Fruit fly (Drosophila melanogaster) whole organism, embryonic: ENCODE results near the gene isoQC.

Experiments
- Atf6 ChIP-seq: fragments of 200-800 bp; sonication (Bioruptor generic); IDR thresholded peaks from 2 replicates; pipeline ENCODE4 v1.3.6; 2022; ENCODE audit warnings: missing biosample characterization, missing genetic modification characterization
- CG10209 ChIP-seq: fragments of 200-800 bp; sonication (Bioruptor generic); optimal IDR thresholded peaks from 3 replicates; lab custom pipeline; 2017; ENCODE audit warnings: missing biosample characterization, mild to moderate bottlenecking, missing genetic modification characterization, missing genetic modification reagents
- CG10959 ChIP-seq: fragments of 200-800 bp; sonication (Bioruptor generic); IDR thresholded peaks from 2 replicates; pipeline ENCODE4 v1.3.6; 2022; ENCODE audit warnings: missing biosample characterization, missing genetic modification characterization
- CG12071 ChIP-seq: fragments of 200-800 bp; sonication (Bioruptor generic); optimal IDR thresholded peaks from 3 replicates; lab custom pipeline; 2018; ENCODE audit warnings: missing biosample characterization, mild to moderate bottlenecking, missing genetic modification characterization
- CG12219 ChIP-seq: fragments of 200-800 bp; sonication (Bioruptor generic); optimal IDR thresholded peaks from 3 replicates; lab custom pipeline; 2018; ENCODE audit warnings: missing biosample characterization, mild to moderate bottlenecking, missing genetic modification characterization
- CG13296 ChIP-seq: fragments of 200-800 bp; sonication (Bioruptor generic); optimal IDR thresholded peaks from 3 replicates; lab custom pipeline; 2018; ENCODE audit warnings: missing biosample characterization, mild to moderate bottlenecking, missing genetic modification characterization
- CG13624 ChIP-seq: fragments of 200-800 bp; sonication (Bioruptor generic); optimal IDR thresholded peaks from 2 replicates; lab custom pipeline; 2016; ENCODE audit warnings: missing biosample characterization, missing genetic modification characterization
- CG14860 ChIP-seq: fragments of 200-800 bp; sonication (Bioruptor generic); IDR thresholded peaks from 3 replicates; pipeline ENCODE4 v1.3.6; 2022; ENCODE audit warnings: missing biosample characterization, missing genetic modification characterization; ENCODE audit not compliant: partially characterized antibody
- CG15514 ChIP-seq: fragments of 200-800 bp; sonication (Bioruptor generic); optimal IDR thresholded peaks from 3 replicates; lab custom pipeline; 2017; ENCODE audit warnings: missing biosample characterization, missing genetic modification characterization, mild to moderate bottlenecking, moderate library complexity, missing genetic modification reagents
- CG1602 ChIP-seq: fragments of 200-800 bp; sonication (Bioruptor generic); optimal IDR thresholded peaks from 3 replicates; lab custom pipeline; 2016; ENCODE audit warnings: missing biosample characterization, missing genetic modification characterization
- CG16815 ChIP-seq: fragments of 200-800 bp; sonication (Bioruptor generic); optimal IDR thresholded peaks from 3 replicates; lab custom pipeline; 2017; ENCODE audit warnings: missing biosample characterization, mild to moderate bottlenecking, missing genetic modification characterization
- CG17361 ChIP-seq: fragments of 200-800 bp; sonication (Bioruptor generic); IDR thresholded peaks from 3 replicates; pipeline ENCODE4 v1.3.6; 2022; ENCODE audit warnings: missing biosample characterization, missing genetic modification characterization
- CG18619 ChIP-seq: fragments of 200-800 bp; sonication (Bioruptor generic); optimal IDR thresholded peaks from 3 replicates; lab custom pipeline; 2017; ENCODE audit warnings: missing biosample characterization, mild to moderate bottlenecking, missing genetic modification characterization
- CG32767 ChIP-seq: fragments of 200-800 bp; sonication (Bioruptor generic); IDR thresholded peaks from 2 replicates; pipeline ENCODE4 v1.3.6; 2022; ENCODE audit warnings: missing biosample characterization, missing genetic modification characterization
- CG5245 ChIP-seq: fragments of 200-800 bp; sonication (Bioruptor generic); optimal IDR thresholded peaks from 3 replicates; lab custom pipeline; 2016; ENCODE audit warnings: missing biosample characterization, missing genetic modification characterization
- CG9797 ChIP-seq: fragments of 200-800 bp; sonication (Bioruptor generic); optimal IDR thresholded peaks from 3 replicates; lab custom pipeline; 2018; ENCODE audit warnings: missing biosample characterization, mild to moderate bottlenecking, missing genetic modification characterization
- CG9876 ChIP-seq: fragments of 200-800 bp; sonication (Bioruptor generic); optimal IDR thresholded peaks from 2 replicates; lab custom pipeline; 2016; ENCODE audit warnings: missing biosample characterization, missing genetic modification characterization
- D19B ChIP-seq: fragments of 200-800 bp; sonication (Bioruptor generic); optimal IDR thresholded peaks from 2 replicates; lab custom pipeline; 2017; ENCODE audit warnings: missing biosample characterization, mild to moderate bottlenecking, missing genetic modification characterization
- E2f1 ChIP-seq: fragments of 200-800 bp; sonication (Bioruptor generic); IDR thresholded peaks from 2 replicates; pipeline ENCODE4 v1.3.6; 2022; ENCODE audit warnings: missing biosample characterization, missing genetic modification characterization
- H2.0 ChIP-seq: fragments of 200-800 bp; sonication (Bioruptor generic); IDR thresholded peaks from 2 replicates; pipeline ENCODE4 v1.3.6; 2022; ENCODE audit warnings: missing biosample characterization, missing genetic modification characterization
- Hmr ChIP-seq: fragments of 200-800 bp; sonication (Bioruptor generic); optimal IDR thresholded peaks from 3 replicates; lab custom pipeline; 2017; ENCODE audit warnings: mild to moderate bottlenecking, missing biosample characterization, missing genetic modification reagents, missing genetic modification characterization
- NC2β ChIP-seq: fragments of 200-800 bp; sonication (Bioruptor generic); optimal IDR thresholded peaks from 2 replicates; lab custom pipeline; 2016; ENCODE audit warnings: missing biosample characterization, missing genetic modification characterization
- NK7.1 ChIP-seq: fragments of 200-800 bp; sonication (Bioruptor generic); optimal IDR thresholded peaks from 3 replicates; lab custom pipeline; 2016; ENCODE audit warnings: missing biosample characterization, missing genetic modification characterization
- Nf-YA ChIP-seq: fragments of 200-800 bp; sonication (Bioruptor generic); IDR thresholded peaks from 2 replicates; pipeline ENCODE4 v1.3.6; 2022; ENCODE audit warnings: missing biosample characterization, missing genetic modification characterization
- Oaz ChIP-seq: fragments of 200-800 bp; sonication (Bioruptor generic); IDR thresholded peaks from 2 replicates; pipeline ENCODE4 v1.3.6; 2022; ENCODE audit warnings: missing biosample characterization, missing genetic modification characterization
- Oli ChIP-seq: fragments of 200-800 bp; sonication (Bioruptor generic); optimal IDR thresholded peaks from 2 replicates; lab custom pipeline; 2018; ENCODE audit warnings: missing biosample characterization, mild to moderate bottlenecking, missing genetic modification characterization, moderate library complexity
- Pdp1 ChIP-seq, 2 experiments: fragments of 200-800 bp; sonication (Bioruptor generic); optimal IDR thresholded peaks; 3 replicates each; lab custom pipeline; 2016; ENCODE audit warnings: missing biosample characterization in 2 of 2, missing genetic modification characterization in 2 of 2, mild to moderate bottlenecking in 1 of 2, moderate library complexity in 1 of 2
- Sin3A ChIP-seq: fragments of >200 bp; optimal IDR thresholded peaks from 2 replicates; lab custom pipeline; 2018
- Sox102F ChIP-seq: fragments of 200-800 bp; sonication (Bioruptor generic); optimal IDR thresholded peaks from 2 replicates; lab custom pipeline; 2018; ENCODE audit warnings: missing biosample characterization, mild to moderate bottlenecking, missing genetic modification characterization, moderate library complexity
- Stat92E ChIP-seq, 3 experiments: fragments of >200 bp in 2 of 3; fragments of 200-800 bp in 1 of 3; sonication (Bioruptor generic) in 1 of 3; optimal IDR thresholded peaks; 2 replicates each; lab custom pipeline; 2017 to 2019; ENCODE audit warnings: missing biosample characterization in 3 of 3, missing genetic modification characterization in 3 of 3, mild to moderate bottlenecking in 1 of 3, moderate library complexity in 1 of 3
- Vsx1 ChIP-seq: fragments of 200-800 bp; sonication (Bioruptor generic); optimal IDR thresholded peaks from 2 replicates; lab custom pipeline; 2017; ENCODE audit warnings: missing biosample characterization, mild to moderate bottlenecking, missing genetic modification characterization, missing genetic modification reagents
- al ChIP-seq: fragments of 200-800 bp; sonication (Bioruptor generic); IDR thresholded peaks from 2 replicates; pipeline ENCODE4 v1.3.6; 2022; ENCODE audit warnings: missing biosample characterization, missing genetic modification characterization
- ap ChIP-seq: fragments of 200-800 bp; sonication (Bioruptor generic); IDR thresholded peaks from 2 replicates; pipeline ENCODE4 v1.3.6; 2022; ENCODE audit warnings: missing biosample characterization, missing genetic modification characterization
- ase ChIP-seq: fragments of 200-800 bp; sonication (Bioruptor generic); IDR thresholded peaks from 3 replicates; pipeline ENCODE4 v1.3.6; 2022; ENCODE audit warnings: missing biosample characterization, missing genetic modification characterization
- bab2 ChIP-seq: fragments of 200-800 bp; sonication (Bioruptor generic); optimal IDR thresholded peaks from 2 replicates; lab custom pipeline; 2016; ENCODE audit warnings: missing biosample characterization, missing genetic modification characterization
- bcd ChIP-seq: fragments of 200-800 bp; sonication (Bioruptor generic); optimal IDR thresholded peaks from 2 replicates; lab custom pipeline; 2017; ENCODE audit warnings: missing biosample characterization, mild to moderate bottlenecking, missing genetic modification characterization
- btn ChIP-seq: fragments of 200-800 bp; sonication (Bioruptor generic); optimal IDR thresholded peaks from 2 replicates; lab custom pipeline; 2016; ENCODE audit warnings: missing biosample characterization, missing genetic modification characterization
- cad ChIP-seq: fragments of >200 bp; optimal IDR thresholded peaks from 2 replicates; lab custom pipeline; 2017; ENCODE audit warnings: missing biosample characterization, missing genetic modification characterization
- chm ChIP-seq: fragments of 200-800 bp; sonication (Bioruptor generic); IDR thresholded peaks from 2 replicates; pipeline ENCODE4 v1.3.6; 2022; ENCODE audit warnings: missing biosample characterization, missing genetic modification characterization
- dmrt99B ChIP-seq: fragments of 200-800 bp; sonication (Bioruptor generic); optimal IDR thresholded peaks from 2 replicates; lab custom pipeline; 2018; ENCODE audit warnings: missing biosample characterization, mild to moderate bottlenecking, missing genetic modification characterization, moderate library complexity
- dysf ChIP-seq: fragments of 200-800 bp; sonication (Bioruptor generic); IDR thresholded peaks from 3 replicates; pipeline ENCODE4 v1.3.6; 2022; ENCODE audit warnings: missing biosample characterization, missing genetic modification characterization
- ken ChIP-seq: fragments of 200-800 bp; sonication (Bioruptor generic); IDR thresholded peaks from 3 replicates; pipeline ENCODE4 v1.3.6; 2022; ENCODE audit warnings: missing biosample characterization, missing genetic modification characterization
- klu ChIP-seq: fragments of 200-800 bp; sonication (Bioruptor generic); IDR thresholded peaks from 2 replicates; pipeline ENCODE4 v1.3.6; 2022; ENCODE audit warnings: missing biosample characterization, missing genetic modification characterization
- knrl ChIP-seq: fragments of 200-800 bp; sonication (Bioruptor generic); IDR thresholded peaks from 3 replicates; pipeline ENCODE4 v1.3.6; 2022; ENCODE audit warnings: missing biosample characterization, missing genetic modification characterization; ENCODE audit not compliant: partially characterized antibody
- lilli ChIP-seq: fragments of 200-800 bp; sonication (Bioruptor generic); optimal IDR thresholded peaks from 3 replicates; lab custom pipeline; 2016; ENCODE audit warnings: missing biosample characterization, missing genetic modification characterization
- org-1 ChIP-seq: fragments of 200-800 bp; sonication (Bioruptor generic); optimal IDR thresholded peaks from 2 replicates; lab custom pipeline; 2017; ENCODE audit warnings: missing biosample characterization, missing genetic modification characterization
- p53 ChIP-seq: fragments of 200-800 bp; sonication (Bioruptor generic); optimal IDR thresholded peaks from 2 replicates; lab custom pipeline; 2016; ENCODE audit warnings: missing biosample characterization, missing genetic modification characterization
- pho ChIP-seq: fragments of 200-800 bp; sonication (Bioruptor generic); optimal IDR thresholded peaks from 2 replicates; lab custom pipeline; 2016; ENCODE audit warnings: missing biosample characterization, missing genetic modification characterization
- psq ChIP-seq: fragments of 200-800 bp; sonication (Bioruptor generic); optimal IDR thresholded peaks from 2 replicates; lab custom pipeline; 2017; ENCODE audit warnings: missing biosample characterization, missing genetic modification characterization
- repo ChIP-seq: fragments of 200-800 bp; sonication (Bioruptor generic); optimal IDR thresholded peaks from 2 replicates; lab custom pipeline; 2016; ENCODE audit warnings: missing biosample characterization, missing genetic modification characterization
- schlank ChIP-seq: fragments of 200-800 bp; sonication (Bioruptor generic); optimal IDR thresholded peaks from 2 replicates; lab custom pipeline; 2018; ENCODE audit warnings: missing biosample characterization, mild to moderate bottlenecking, missing genetic modification characterization
- sqz ChIP-seq: fragments of 200-800 bp; sonication (Bioruptor generic); optimal IDR thresholded peaks from 3 replicates; lab custom pipeline; 2018; ENCODE audit warnings: missing biosample characterization, mild to moderate bottlenecking, missing genetic modification characterization
- toy ChIP-seq: fragments of 200-800 bp; sonication (Bioruptor generic); IDR thresholded peaks from 2 replicates; pipeline ENCODE4 v1.3.6; 2022; ENCODE audit warnings: missing biosample characterization, missing genetic modification characterization

isoQC gene

dm6 chr3L:20494262-20494601 is 20.0 kb downstream of the isoQC start (continued):
- TF ChIP-seq Vsx1 (no peak), Nf-YA (GFP tag; lab: Robert Waterston, UW) (no peak), dmrt99B (peak; percentile 54), repo (GFP tag; lab: Kevin White, UChicago) (no peak), CG12219 (GFP tag; lab: Kevin White, UChicago) (no peak), H2.0 (GFP tag; lab: Robert Waterston, UW) (no peak), p53 (GFP tag; lab: Kevin White, UChicago) (no peak), Oli (tag; lab: Kevin White, UChicago) (peak; percentile 5), CG18619 (GFP tag; lab: Kevin White, UChicago) (peak; percentile 28), bab2 (no peak), sqz (GFP tag; lab: Kevin White, UChicago) (no peak), CG9797 (GFP tag; lab: Kevin White, UChicago) (no peak), ase (GFP tag; lab: Robert Waterston, UW) (no peak), schlank (no peak), lilli (GFP tag; lab: Kevin White, UChicago) (peak; percentile 25), klu (GFP tag; lab: Robert Waterston, UW) (no peak), al (GFP tag; lab: Robert Waterston, UW) (no peak), chm (GFP tag; lab: Robert Waterston, UW) (no peak), CG5245 (GFP tag; lab: Kevin White, UChicago) (no peak), Stat92E (GFP tag; optimal IDR thresholded peaks at IDR 0.05; lab: Kevin White, UChicago) (no peak), CG14860 (no peak), Oaz (GFP tag; lab: Robert Waterston, UW) (no peak), CG17361 (GFP tag; lab: Robert Waterston, UW) (no peak), bcd (GFP tag; lab: Kevin White, UChicago) (peak; percentile 38), Sin3A (lab: Kevin White, UChicago) (no peak), Pdp1 (GFP tag; optimal IDR thresholded peaks at IDR 0.05; lab: Kevin White, UChicago) (peak in 1 of 2 experiments; percentile 2), CG13624 (GFP tag; lab: Kevin White, UChicago) (no peak), NC2β (GFP tag; lab: Kevin White, UChicago) (no peak), ap (GFP tag; lab: Robert Waterston, UW) (no peak), CG10209 (GFP tag; lab: Kevin White, UChicago) (peak; percentile 35), psq (GFP tag; lab: Kevin White, UChicago) (no peak), NK7.1 (GFP tag; lab: Kevin White, UChicago) (no peak), org-1 (GFP tag; lab: Kevin White, UChicago) (no peak), dysf (GFP tag; lab: Robert Waterston, UW) (no peak), D19B (GFP tag; lab: Kevin White, UChicago) (no peak), Atf6 (GFP tag; lab: Robert Waterston, UW) (no peak), cad (GFP tag; lab: Kevin White, UChicago) (no peak), Sox102F (peak; percentile 39), ken (GFP tag; lab: Robert Waterston, UW) (no peak), CG13296 (GFP tag; lab: Kevin White, UChicago) (peak; percentile 6), CG9876 (GFP tag; lab: Kevin White, UChicago) (no peak), pho (GFP tag; lab: Kevin White, UChicago) (no peak), CG15514 (no peak), CG10959 (GFP tag; lab: Robert Waterston, UW) (no peak), E2f1 (GFP tag; lab: Robert Waterston, UW) (no peak), toy (GFP tag; lab: Robert Waterston, UW) (no peak), CG12071 (GFP tag; lab: Kevin White, UChicago) (no peak), Hmr (GFP tag; lab: Kevin White, UChicago) (no peak), CG16815 (GFP tag; lab: Kevin White, UChicago) (no peak), knrl (no peak), CG1602 (no peak), CG32767 (GFP tag; lab: Robert Waterston, UW) (no peak), btn (GFP tag; lab: Kevin White, UChicago) (no peak)
